Worm (Caenorhabditis elegans) whole organism, L4 larva: ENCODE data around the gene C16C8.26.

Experiments used
- D1046.2 ChIP-seq: fragments of 200-800 bp; sonication (Bioruptor generic); IDR thresholded peaks from 2 replicates; pipeline ENCODE4 v1.3.6; 2022; ENCODE audit warnings: missing genetic modification characterization, missing compliant biosample characterization
- F10B5.3 ChIP-seq: sonication (generic microtip); optimal IDR thresholded peaks from 2 replicates; lab custom pipeline; 2016; ENCODE audit warnings: mild to moderate bottlenecking, missing genetic modification characterization, missing compliant biosample characterization
- F26F4.8 ChIP-seq: fragments of 200-800 bp; sonication (Bioruptor generic); conservative IDR thresholded peaks from 2 replicates; pipeline ENCODE4 v1.3.6; 2022; ENCODE audit warnings: missing genetic modification characterization, missing compliant biosample characterization
- F44E2.7 ChIP-seq: fragments of 200-800 bp; sonication (Bioruptor generic); IDR thresholded peaks from 2 replicates; pipeline ENCODE4 v2.1.2; 2022; ENCODE audit warnings: missing genetic modification characterization, missing compliant biosample characterization
- Y5F2A.4 ChIP-seq: fragments of 200-800 bp; sonication (Bioruptor generic); optimal IDR thresholded peaks from 2 replicates; lab custom pipeline; 2018; ENCODE audit warnings: mild to moderate bottlenecking, missing genetic modification characterization, missing compliant biosample characterization
- ZK546.5 ChIP-seq, 2 experiments: sonication (generic microtip); optimal IDR thresholded peaks; 2 replicates each; lab custom pipeline; 2017; ENCODE audit warnings: missing biosample characterization in 2 of 2, missing genetic modification characterization in 2 of 2
- aha-1 ChIP-seq: fragments of 150-350 bp; peaks from one replicate; lab custom pipeline; 2014; ENCODE audit warnings: missing biosample characterization, missing genetic modification characterization
- ama-1 ChIP-seq: fragments of 150-350 bp; optimal IDR thresholded peaks from 2 replicates; lab custom pipeline; 2014; ENCODE audit warnings: inconsistent platforms, mixed read lengths
- ceh-28 ChIP-seq: fragments of 150-350 bp; optimal IDR thresholded peaks from 2 replicates; lab custom pipeline; 2014; ENCODE audit warnings: missing biosample characterization, missing genetic modification reagents, missing genetic modification characterization
- ceh-82 ChIP-seq: sonication (generic microtip); optimal IDR thresholded peaks from 2 replicates; lab custom pipeline; 2017; ENCODE audit warnings: missing biosample characterization, missing genetic modification characterization
- cey-2 ChIP-seq: sonication (generic microtip); optimal IDR thresholded peaks from 3 replicates; lab custom pipeline; 2017; ENCODE audit warnings: missing genetic modification characterization, mild to moderate bottlenecking, missing compliant biosample characterization, antibody characterized with exemption, borderline replicate concordance; ENCODE audit not compliant: insufficient read depth
- daf-12 ChIP-seq: fragments of 150-350 bp; optimal IDR thresholded peaks from 2 replicates; lab custom pipeline; 2014; ENCODE audit warnings: missing biosample characterization, missing genetic modification reagents, missing genetic modification characterization
- daf-8 ChIP-seq: fragments of 200-800 bp; sonication (Bioruptor generic); IDR thresholded peaks from 2 replicates; pipeline ENCODE4 v1.3.6; 2022; ENCODE audit warnings: missing genetic modification characterization, missing compliant biosample characterization
- dmd-8 ChIP-seq: fragments of 200-800 bp; sonication (Bioruptor generic); IDR thresholded peaks from 2 replicates; pipeline ENCODE4 v1.3.6; 2022; ENCODE audit warnings: missing genetic modification characterization, missing compliant biosample characterization
- dmd-9 ChIP-seq: fragments of 200-800 bp; sonication (Bioruptor generic); IDR thresholded peaks from 2 replicates; pipeline ENCODE4 v1.3.6; 2022; ENCODE audit warnings: missing genetic modification reagents, missing genetic modification characterization, missing compliant biosample characterization
- dpl-1 ChIP-seq: fragments of 150-350 bp; optimal IDR thresholded peaks from 2 replicates; lab custom pipeline; 2014; ENCODE audit warnings: missing biosample characterization, missing genetic modification reagents, missing genetic modification characterization
- duxl-1 ChIP-seq: sonication (generic microtip); optimal IDR thresholded peaks from 2 replicates; lab custom pipeline; 2016; ENCODE audit warnings: mild to moderate bottlenecking, missing genetic modification characterization, moderate library complexity, missing compliant biosample characterization; ENCODE audit not compliant: poor library complexity
- fkh-10 ChIP-seq: fragments of 150-350 bp; optimal IDR thresholded peaks from 2 replicates; lab custom pipeline; 2014; ENCODE audit warnings: missing biosample characterization, missing genetic modification reagents, missing genetic modification characterization
- fos-1 ChIP-seq: fragments of 150-350 bp; optimal IDR thresholded peaks from 2 replicates; lab custom pipeline; 2014; ENCODE audit warnings: missing biosample characterization, missing genetic modification characterization
- gei-8 ChIP-seq: fragments of 200-800 bp; sonication (Bioruptor generic); optimal IDR thresholded peaks from 2 replicates; lab custom pipeline; 2018; ENCODE audit warnings: mild to moderate bottlenecking, missing genetic modification characterization, missing compliant biosample characterization
- hif-1 ChIP-seq, 2 experiments: sonication (generic microtip); optimal IDR thresholded peaks; 2 replicates each; lab custom pipeline; 2016 to 2017; ENCODE audit warnings: missing compliant biosample characterization in 2 of 2, missing genetic modification characterization in 2 of 2, missing genetic modification reagents in 2 of 2, missing genotype in 2 of 2, mild to moderate bottlenecking in 1 of 2
- hmg-1.1 ChIP-seq: fragments of 200-800 bp; sonication (Bioruptor generic); IDR thresholded peaks from 2 replicates; pipeline ENCODE4 v1.3.6; 2022; ENCODE audit warnings: missing genetic modification reagents, missing genetic modification characterization, missing compliant biosample characterization
- lin-1 ChIP-seq: fragments of 200-800 bp; sonication (Bioruptor generic); IDR thresholded peaks from 2 replicates; pipeline ENCODE4 v1.3.6; 2022; ENCODE audit warnings: missing genetic modification reagents, missing genetic modification characterization, missing compliant biosample characterization
- lin-13 ChIP-seq: fragments of 150-350 bp; optimal IDR thresholded peaks from 2 replicates; lab custom pipeline; 2014; ENCODE audit warnings: missing biosample characterization, missing genetic modification reagents, missing genetic modification characterization
- lin-15B ChIP-seq: fragments of 150-350 bp; sonication (generic microtip); optimal IDR thresholded peaks from 3 replicates; lab custom pipeline; 2014; ENCODE audit warnings: missing biosample characterization, missing genetic modification characterization
- lin-39 ChIP-seq: fragments of 150-350 bp; optimal IDR thresholded peaks from 2 replicates; lab custom pipeline; 2014; ENCODE audit warnings: missing biosample characterization, missing genetic modification reagents, missing genetic modification characterization
- lsy-2 ChIP-seq, 2 experiments: fragments of 150-350 bp in 1 of 2; sonication (generic microtip) in 1 of 2; optimal IDR thresholded peaks; 2 replicates each; lab custom pipeline; 2014 to 2017; ENCODE audit warnings: missing biosample characterization in 2 of 2, missing genetic modification characterization in 2 of 2
- madf-5 ChIP-seq, 2 experiments: fragments of 200-800 bp; sonication (Bioruptor generic); IDR thresholded peaks; 2 replicates each; pipeline ENCODE4 v1.3.6; 2022; ENCODE audit warnings: missing compliant biosample characterization in 2 of 2, missing genetic modification characterization in 2 of 2
- mdt-29 ChIP-seq: fragments of 200-800 bp; sonication (Bioruptor generic); IDR thresholded peaks from 2 replicates; pipeline ENCODE4 v1.3.6; 2022; ENCODE audit warnings: missing genetic modification reagents, missing genetic modification characterization, missing compliant biosample characterization
- mes-2 ChIP-seq: sonication (generic microtip); optimal IDR thresholded peaks from 2 replicates; lab custom pipeline; 2016; ENCODE audit warnings: missing genotype, mild to moderate bottlenecking, missing genetic modification characterization, missing compliant biosample characterization; ENCODE audit not compliant: poor library complexity, severe bottlenecking
- mxl-2 ChIP-seq: fragments of 200-800 bp; sonication (Bioruptor generic); conservative IDR thresholded peaks from 2 replicates; pipeline ENCODE4 v1.3.6; 2022; ENCODE audit warnings: missing genetic modification reagents, missing genetic modification characterization, missing compliant biosample characterization
- mxl-3 ChIP-seq: fragments of 200-800 bp; sonication (Bioruptor generic); optimal IDR thresholded peaks from 2 replicates; lab custom pipeline; 2018; ENCODE audit warnings: mild to moderate bottlenecking, missing genetic modification characterization, missing compliant biosample characterization
- nhr-10 ChIP-seq: fragments of 150-350 bp; optimal IDR thresholded peaks from 2 replicates; lab custom pipeline; 2014; ENCODE audit warnings: missing biosample characterization, missing genetic modification characterization
- nhr-102 ChIP-seq: sonication (generic microtip); optimal IDR thresholded peaks from 2 replicates; lab custom pipeline; 2016; ENCODE audit warnings: mild to moderate bottlenecking, missing genetic modification characterization, moderate library complexity, missing compliant biosample characterization
- nhr-11 ChIP-seq: fragments of 150-350 bp; optimal IDR thresholded peaks from 2 replicates; lab custom pipeline; 2014; ENCODE audit warnings: missing biosample characterization, missing genetic modification characterization
- nhr-111 ChIP-seq: fragments of 200-800 bp; sonication (Bioruptor generic); optimal IDR thresholded peaks from 2 replicates; lab custom pipeline; 2018; ENCODE audit warnings: mild to moderate bottlenecking, missing genetic modification characterization, missing compliant biosample characterization
- nhr-237 ChIP-seq: sonication (generic microtip); optimal IDR thresholded peaks from 2 replicates; lab custom pipeline; 2017; ENCODE audit warnings: missing biosample characterization, missing genetic modification characterization
- nhr-48 ChIP-seq: sonication (generic microtip); optimal IDR thresholded peaks from 2 replicates; lab custom pipeline; 2016; ENCODE audit warnings: mild to moderate bottlenecking, missing genetic modification characterization, missing compliant biosample characterization
- nhr-6 ChIP-seq: fragments of 150-350 bp; optimal IDR thresholded peaks from 2 replicates; lab custom pipeline; 2014; ENCODE audit warnings: missing biosample characterization, missing genetic modification characterization
- nhr-76 ChIP-seq: fragments of 150-350 bp; optimal IDR thresholded peaks from 2 replicates; lab custom pipeline; 2014; ENCODE audit warnings: missing biosample characterization, missing genetic modification characterization
- nhr-77 ChIP-seq: fragments of 150-350 bp; optimal IDR thresholded peaks from 2 replicates; lab custom pipeline; 2014; ENCODE audit warnings: missing biosample characterization, missing genetic modification characterization
- php-3 ChIP-seq: fragments of 200-800 bp; sonication (Bioruptor generic); IDR thresholded peaks from 2 replicates; pipeline ENCODE4 v1.3.6; 2022; ENCODE audit warnings: missing genetic modification reagents, missing genetic modification characterization, missing compliant biosample characterization
- saeg-2 ChIP-seq: fragments of 200-800 bp; sonication (Bioruptor generic); IDR thresholded peaks from 2 replicates; pipeline ENCODE4 v1.3.6; 2022; ENCODE audit warnings: missing genetic modification reagents, missing genetic modification characterization, missing compliant biosample characterization
- sdz-12 ChIP-seq: fragments of 200-800 bp; sonication (Bioruptor generic); optimal IDR thresholded peaks from 2 replicates; lab custom pipeline; 2018; ENCODE audit warnings: mild to moderate bottlenecking, missing genetic modification characterization, missing compliant biosample characterization
- set-16 ChIP-seq: fragments of 200-800 bp; sonication (Bioruptor generic); IDR thresholded peaks from 2 replicates; pipeline ENCODE4 v1.3.6; 2022; ENCODE audit warnings: missing genetic modification reagents, missing genetic modification characterization, missing compliant biosample characterization
- skn-1 ChIP-seq: fragments of 150-350 bp; optimal IDR thresholded peaks from 2 replicates; lab custom pipeline; 2014; ENCODE audit warnings: missing biosample characterization, missing genetic modification characterization
- spr-3 ChIP-seq: fragments of 200-800 bp; sonication (Bioruptor generic); optimal IDR thresholded peaks from 2 replicates; lab custom pipeline; 2018; ENCODE audit warnings: mild to moderate bottlenecking, missing genetic modification characterization, missing compliant biosample characterization
- tra-1 ChIP-seq: fragments of 200-800 bp; sonication (Bioruptor generic); IDR thresholded peaks from 2 replicates; pipeline ENCODE4 v1.3.6; 2022; ENCODE audit warnings: missing genetic modification reagents, missing genetic modification characterization, missing compliant biosample characterization
- unc-130 ChIP-seq: sonication (generic microtip); optimal IDR thresholded peaks from 2 replicates; lab custom pipeline; 2016; ENCODE audit warnings: missing genetic modification reagents, missing genetic modification characterization, missing compliant biosample characterization
- zip-2 ChIP-seq: fragments of 150-350 bp; optimal IDR thresholded peaks from 2 replicates; lab custom pipeline; 2014; ENCODE audit warnings: missing biosample characterization, missing genetic modification characterization
- ztf-11 ChIP-seq: fragments of 150-350 bp; optimal IDR thresholded peaks from 2 replicates; lab custom pipeline; 2014; ENCODE audit warnings: missing biosample characterization, missing genetic modification characterization

Gene C16C8.26

DNA sequence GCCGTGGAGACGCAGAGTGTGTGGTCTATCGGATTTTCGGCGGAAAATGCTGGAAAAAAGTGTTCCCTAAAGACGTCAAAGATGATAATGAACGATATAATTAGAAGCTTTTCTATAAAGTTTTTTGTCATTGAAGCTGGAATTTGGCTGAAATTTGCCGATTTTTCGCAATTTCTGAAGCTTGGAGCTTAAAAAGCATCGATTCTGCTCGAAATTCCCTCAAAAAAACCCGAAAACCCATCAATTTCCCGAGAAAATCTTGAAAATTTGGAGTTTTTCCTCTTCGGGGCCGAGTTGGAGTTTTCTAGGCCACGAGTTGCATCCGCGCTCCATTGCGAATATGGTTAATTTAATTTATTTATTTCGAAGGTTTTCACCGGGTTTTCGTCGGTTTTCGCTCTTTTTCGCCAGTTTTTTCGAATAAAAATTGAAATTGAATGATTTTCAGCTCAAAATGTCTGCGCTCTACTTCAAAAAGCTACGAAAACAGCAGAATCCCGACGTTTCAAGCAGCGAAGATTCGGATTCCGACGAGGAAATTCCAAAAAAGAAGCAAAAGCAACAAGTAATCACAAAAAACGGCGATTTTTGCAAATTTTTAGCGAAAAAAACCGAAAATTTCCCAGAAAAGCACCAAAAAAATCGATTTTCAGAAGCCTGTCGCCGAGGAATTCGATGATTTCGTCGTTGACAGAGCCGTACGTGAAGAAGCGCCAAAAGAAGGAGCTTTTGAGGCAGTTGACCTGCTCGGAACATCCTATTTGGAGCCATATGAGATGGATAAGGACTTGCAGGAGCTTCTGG is 44.6 kb upstream of the C16C8.26 start, which contains the start of the genes col-71 and Y49F6B.2 (continued):
- TF ChIP-seq nhr-6 (tag; lab: Kevin White, UChicago) (peak; percentile 45), duxl-1 (tag; lab: Kevin White, UChicago) (peak; percentile 67), ama-1 (no peak), gei-8 (no peak), F10B5.3 (tag; lab: Kevin White, UChicago) (no peak), dpl-1 (peak; percentile 70), spr-3 (GFP tag; lab: Kevin White, UChicago) (no peak), hif-1 (tag; optimal IDR thresholded peaks at IDR 0.05; lab: Kevin White, UChicago) (peak in 1 of 2 experiments; percentile 86), mxl-2 (GFP tag; lab: Robert Waterston, UW) (no peak), skn-1 (no peak), hmg-1.1 (GFP tag; lab: Robert Waterston, UW) (0 out of 2 replicates have a peak, but pooled peaks have one; percentile 36), dmd-9 (peak; percentile 64; the same call in 1 of the 2 replicates), tra-1 (no peak), nhr-76 (tag; lab: Kevin White, UChicago) (no peak), php-3 (GFP tag; lab: Robert Waterston, UW) (0 out of 2 replicates have a peak, but pooled peaks have one; percentile 30), lin-39 (tag; lab: Kevin White, UChicago) (no peak), zip-2 (tag; lab: Kevin White, UChicago) (no peak), nhr-48 (tag; lab: Kevin White, UChicago) (no peak), set-16 (GFP tag; lab: Robert Waterston, UW) (no peak), daf-12 (tag; lab: Kevin White, UChicago) (no peak), nhr-102 (no peak), ztf-11 (tag; lab: Kevin White, UChicago) (no peak), fkh-10 (GFP tag; lab: Kevin White, UChicago) (peak; percentile 66), sdz-12 (no peak), mes-2 (peak; percentile 99), cey-2 (tag; lab: Kevin White, UChicago) (no peak), fos-1 (no peak), dmd-8 (GFP tag; lab: Robert Waterston, UW) (no peak), nhr-77 (tag; lab: Kevin White, UChicago) (peak; percentile 4), mxl-3 (no peak), aha-1 (tag; lab: Kevin White, UChicago) (no peak), ZK546.5 (tag; optimal IDR thresholded peaks at IDR 0.05; lab: Kevin White, UChicago) (no peak), nhr-237 (tag; lab: Kevin White, UChicago) (no peak), D1046.2 (GFP tag; lab: Robert Waterston, UW) (0 out of 2 replicates have a peak, but pooled peaks have one; percentile 52), lsy-2 (tag; optimal IDR thresholded peaks at IDR 0.05; lab: Kevin White, UChicago) (peak in 1 of 2 experiments; percentile 85), lin-1 (GFP tag; lab: Robert Waterston, UW) (no peak), F26F4.8 (GFP tag; lab: Robert Waterston, UW) (no peak), unc-130 (GFP tag; lab: Kevin White, UChicago) (peak; percentile 91), ceh-82 (tag; lab: Kevin White, UChicago) (no peak), ceh-28 (tag; lab: Kevin White, UChicago) (no peak), madf-5 (GFP tag; IDR thresholded peaks at IDR 0.05; lab: Robert Waterston, UW) (no peak), nhr-11 (no peak), lin-13 (peak; percentile 70), Y5F2A.4 (GFP tag; lab: Kevin White, UChicago) (no peak), saeg-2 (no peak), mdt-29 (GFP tag; lab: Robert Waterston, UW) (no peak), lin-15B (tag; lab: Kevin White, UChicago) (peak; percentile 40), F44E2.7 (GFP tag; lab: Robert Waterston, UW) (no peak), nhr-111 (GFP tag; lab: Kevin White, UChicago) (no peak), daf-8 (no peak), nhr-10 (tag; lab: Kevin White, UChicago) (no peak)
